Fruit fly (Drosophila melanogaster): ENCODE results near the gene Dysb.

Gene Dysb

DNA sequence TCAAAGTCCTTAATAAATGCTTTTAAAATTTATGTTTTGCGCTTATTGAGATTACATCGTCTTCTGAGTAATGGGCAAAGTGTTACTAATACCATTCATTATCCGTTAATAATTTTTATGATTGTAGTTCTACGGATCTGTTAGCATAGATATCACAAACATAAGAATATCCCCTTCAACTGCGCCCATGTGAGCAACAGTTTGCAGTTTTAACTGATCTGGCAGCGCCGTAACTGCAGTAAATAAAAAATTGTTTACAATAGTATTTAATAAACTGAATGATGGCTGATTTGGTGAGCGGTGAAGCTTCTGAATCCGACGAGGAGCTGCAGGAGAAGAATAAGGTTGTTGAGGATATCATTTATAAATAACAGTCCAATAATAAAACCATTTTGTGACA, 2.5 kb downstream of the Dysb start, which contains the start of gene Blos3 (continued):
- TF ChIP-seq scrt (GFP tag; optimal IDR thresholded peaks at IDR 0.05) (peak; percentile 89), sens-2 (GFP tag; IDR thresholded peaks at IDR 0.05) (no peak), CG14441 (GFP tag; IDR thresholded peaks at IDR 0.05) (no peak), lab (GFP tag; optimal IDR thresholded peaks at IDR 0.05) (no peak), grau (tag; optimal IDR thresholded peaks at IDR 0.05) (peak; percentile 47), phol (tag; optimal IDR thresholded peaks at IDR 0.05) (peak; percentile 53), ssp (GFP tag; IDR thresholded peaks at IDR 0.05) (no peak), hbn (GFP tag; IDR thresholded peaks at IDR 0.05; ENCODE audit: partially characterized antibody) (no peak), CG16813 (GFP tag; IDR thresholded peaks at IDR 0.05; ENCODE audit: partially characterized antibody) (no peak), Mes4 (GFP tag; optimal IDR thresholded peaks at IDR 0.05) (no peak), CG31441 (GFP tag; IDR thresholded peaks at IDR 0.05) (no peak), CG11560 (tag; IDR thresholded peaks at IDR 0.05) (no peak), Ptx1 (GFP tag; IDR thresholded peaks at IDR 0.05) (peak; percentile 18; the same call in 1 of the 2 replicates), CG3838 (GFP tag; optimal IDR thresholded peaks at IDR 0.05) (peak; percentile 16), CG31224 (GFP tag; IDR thresholded peaks at IDR 0.05) (no peak), amos (GFP tag; IDR thresholded peaks at IDR 0.05; ENCODE audit: partially characterized antibody) (no peak), CG17829 (tag; optimal IDR thresholded peaks at IDR 0.05) (peak; percentile 45), CG15696 (tag; optimal IDR thresholded peaks at IDR 0.05) (peak; percentile 40), lilli (GFP tag; optimal IDR thresholded peaks at IDR 0.05) (peak; percentile 70), pum (GFP tag; optimal IDR thresholded peaks at IDR 0.05) (peak; percentile 60), CG4707 (GFP tag; optimal IDR thresholded peaks at IDR 0.05) (no peak), CG6654 (GFP tag; optimal IDR thresholded peaks at IDR 0.05) (no peak), CG7372 (GFP tag; IDR thresholded peaks at IDR 0.05) (no peak; the same call in 1 of the 2 replicates), BtbVII (GFP tag; optimal IDR thresholded peaks at IDR 0.05) (no peak), crc (GFP tag; optimal IDR thresholded peaks at IDR 0.05) (peak; percentile 29), CG7928 (GFP tag; optimal IDR thresholded peaks at IDR 0.05) (no peak), Rfx (GFP tag; IDR thresholded peaks at IDR 0.05) (peak; percentile 52; the same call in 1 of the 2 replicates), Sin3A (optimal IDR thresholded peaks at IDR 0.05) (no peak), CG18476 (GFP tag; optimal IDR thresholded peaks at IDR 0.05) (peak; percentile 21), bigmax (GFP tag; optimal IDR thresholded peaks at IDR 0.05) (no peak), Usf (GFP tag; optimal IDR thresholded peaks at IDR 0.05) (no peak), CG31365 (tag; optimal IDR thresholded peaks at IDR 0.05) (no peak), Spps (tag; optimal IDR thresholded peaks at IDR 0.05) (no peak), CG17328 (GFP tag; IDR thresholded peaks at IDR 0.05) (peak; percentile 27; the same call in 1 of the 2 replicates), Atf6 (GFP tag; IDR thresholded peaks at IDR 0.05) (peak; percentile 41), HLH4C (GFP tag; IDR thresholded peaks at IDR 0.05; ENCODE audit: partially characterized antibody) (no peak), CG15514 (GFP tag; optimal IDR thresholded peaks at IDR 0.05) (peak; percentile 37), pros (GFP tag; optimal IDR thresholded peaks at IDR 0.05) (no peak), mirr (GFP tag; optimal IDR thresholded peaks at IDR 0.05) (no peak), ci (GFP tag; IDR thresholded peaks at IDR 0.05) (no peak), CG4730 (GFP tag; IDR thresholded peaks at IDR 0.05) (no peak), Lhr (GFP tag; optimal IDR thresholded peaks at IDR 0.05) (no peak), CG12299 (tag; optimal IDR thresholded peaks at IDR 0.05) (no peak), disco-r (GFP tag; optimal IDR thresholded peaks at IDR 0.05) (no peak), sens (GFP tag) (peak; percentile 92), Atf3 (GFP tag; optimal IDR thresholded peaks at IDR 0.05) (peak; percentile 9), slbo (GFP tag; IDR thresholded peaks at IDR 0.05) (peak; percentile 65), crp (GFP tag; optimal IDR thresholded peaks at IDR 0.05) (peak in 1 of 2 experiments; percentile 35), HLHmδ (GFP tag; optimal IDR thresholded peaks at IDR 0.05) (no peak), caup (GFP tag; optimal IDR thresholded peaks at IDR 0.05; ENCODE audit: severe bottlenecking) (peak; percentile 23), nau (GFP tag; optimal IDR thresholded peaks at IDR 0.05) (no peak)
